Worm (Caenorhabditis elegans) whole organism, mixed stage, embryonic: ENCODE data around the gene mdt-4.

Experiments
- M03D4.4 ChIP-seq: sonication (generic microtip); optimal IDR thresholded peaks from 2 replicates; lab custom pipeline; 2017; ENCODE audit warnings: mild to moderate bottlenecking, missing genetic modification characterization, missing compliant biosample characterization
- bed-3 ChIP-seq: fragments of 200-800 bp; sonication (Bioruptor generic); optimal IDR thresholded peaks from 3 replicates; lab custom pipeline; 2018; ENCODE audit warnings: mild to moderate bottlenecking, missing genetic modification characterization, moderate library complexity, missing compliant biosample characterization
- blmp-1 ChIP-seq: fragments of 150-350 bp; optimal IDR thresholded peaks from 2 replicates; lab custom pipeline; 2014; ENCODE audit warnings: missing biosample characterization, missing genetic modification characterization
- ceh-39 ChIP-seq: fragments of 150-350 bp; optimal IDR thresholded peaks from 2 replicates; lab custom pipeline; 2014; ENCODE audit warnings: missing biosample characterization, missing genetic modification characterization
- ceh-43 ChIP-seq: fragments of 200-800 bp; sonication (Bioruptor generic); optimal IDR thresholded peaks from 2 replicates; lab custom pipeline; 2018; ENCODE audit warnings: mild to moderate bottlenecking, missing genetic modification characterization, moderate library complexity, missing compliant biosample characterization
- ceh-83 ChIP-seq: fragments of 200-800 bp; sonication (Bioruptor generic); optimal IDR thresholded peaks from 2 replicates; lab custom pipeline; 2018; ENCODE audit warnings: mild to moderate bottlenecking, missing genetic modification characterization, missing compliant biosample characterization
- ces-1 ChIP-seq: fragments of 150-350 bp; optimal IDR thresholded peaks from 2 replicates; lab custom pipeline; 2014; ENCODE audit warnings: missing biosample characterization, missing genetic modification reagents, missing genetic modification characterization
- cnd-1 ChIP-seq: fragments of 200-800 bp; sonication (Bioruptor generic); optimal IDR thresholded peaks from 2 replicates; lab custom pipeline; 2018; ENCODE audit warnings: mild to moderate bottlenecking, missing genetic modification characterization, missing compliant biosample characterization
- drap-1 ChIP-seq: fragments of 200-800 bp; sonication (Bioruptor generic); optimal IDR thresholded peaks from 3 replicates; lab custom pipeline; 2018; ENCODE audit warnings: mild to moderate bottlenecking, missing genetic modification characterization, missing compliant biosample characterization
- elt-3 ChIP-seq: fragments of 150-350 bp; optimal IDR thresholded peaks from 2 replicates; lab custom pipeline; 2014; ENCODE audit warnings: missing biosample characterization, missing genetic modification characterization
- flh-1 ChIP-seq: fragments of 200-800 bp; sonication (Bioruptor generic); optimal IDR thresholded peaks from 2 replicates; lab custom pipeline; 2018; ENCODE audit warnings: mild to moderate bottlenecking, missing genetic modification characterization, moderate library complexity, missing compliant biosample characterization
- ham-2 ChIP-seq: fragments of 200-800 bp; sonication (Bioruptor generic); optimal IDR thresholded peaks from 2 replicates; lab custom pipeline; 2018; ENCODE audit warnings: mild to moderate bottlenecking, missing genetic modification characterization, missing compliant biosample characterization
- hlh-1 ChIP-seq: fragments of 150-350 bp; optimal IDR thresholded peaks from 2 replicates; lab custom pipeline; 2014; ENCODE audit warnings: missing biosample characterization, missing genetic modification reagents, missing genetic modification characterization
- lin-13 ChIP-seq: fragments of 150-350 bp; optimal IDR thresholded peaks from 2 replicates; lab custom pipeline; 2014; ENCODE audit warnings: missing biosample characterization, missing genetic modification characterization
- lin-32 ChIP-seq: fragments of 200-800 bp; sonication (Bioruptor generic); optimal IDR thresholded peaks from 2 replicates; lab custom pipeline; 2018; ENCODE audit warnings: mild to moderate bottlenecking, missing genetic modification characterization, missing compliant biosample characterization
- mab-5 ChIP-seq: fragments of 150-350 bp; optimal IDR thresholded peaks from 2 replicates; lab custom pipeline; 2014; ENCODE audit warnings: missing biosample characterization, missing genetic modification characterization
- mep-1 ChIP-seq: fragments of 150-350 bp; optimal IDR thresholded peaks from 2 replicates; lab custom pipeline; 2017; ENCODE audit warnings: missing biosample characterization, missing genetic modification reagents, missing genetic modification characterization, inconsistent platforms
- mls-2 ChIP-seq: sonication (generic microtip); optimal IDR thresholded peaks from 2 replicates; lab custom pipeline; 2016; ENCODE audit warnings: mild to moderate bottlenecking, missing genetic modification characterization, moderate library complexity, missing compliant biosample characterization
- nhr-12 ChIP-seq: fragments of 150-350 bp; optimal IDR thresholded peaks from 2 replicates; lab custom pipeline; 2014; ENCODE audit warnings: missing biosample characterization, missing genetic modification characterization
- nhr-2 ChIP-seq: fragments of 150-350 bp; optimal IDR thresholded peaks from 2 replicates; lab custom pipeline; 2014; ENCODE audit warnings: missing biosample characterization, missing genetic modification characterization
- nhr-237 ChIP-seq: fragments of 150-350 bp; optimal IDR thresholded peaks from 2 replicates; lab custom pipeline; 2014; ENCODE audit warnings: missing biosample characterization, missing genetic modification characterization
- nhr-76 ChIP-seq: sonication (generic microtip); optimal IDR thresholded peaks from 2 replicates; lab custom pipeline; 2017; ENCODE audit warnings: missing biosample characterization, missing genetic modification characterization
- snpc-4 ChIP-seq: fragments of 150-350 bp; optimal IDR thresholded peaks from 2 replicates; lab custom pipeline; 2014; ENCODE audit warnings: missing biosample characterization, missing genetic modification characterization
- sptf-1 ChIP-seq: sonication (generic microtip); optimal IDR thresholded peaks from 2 replicates; lab custom pipeline; 2017; ENCODE audit warnings: mild to moderate bottlenecking, missing genetic modification characterization, moderate library complexity, missing compliant biosample characterization
- tbx-8 ChIP-seq: fragments of 200-800 bp; sonication (Bioruptor generic); optimal IDR thresholded peaks from 2 replicates; lab custom pipeline; 2018; ENCODE audit warnings: mild to moderate bottlenecking, missing genetic modification characterization, moderate library complexity, missing compliant biosample characterization
- unc-120 ChIP-seq: sonication (generic microtip); optimal IDR thresholded peaks from 2 replicates; lab custom pipeline; 2017; ENCODE audit warnings: missing genetic modification characterization, missing compliant biosample characterization; ENCODE audit not compliant: poor library complexity, severe bottlenecking
- unc-39 ChIP-seq: fragments of 150-350 bp; optimal IDR thresholded peaks from 2 replicates; lab custom pipeline; 2014; ENCODE audit warnings: missing biosample characterization, missing genetic modification characterization
- unc-62 ChIP-seq: fragments of 150-350 bp; optimal IDR thresholded peaks from 2 replicates; lab custom pipeline; 2014; ENCODE audit warnings: missing biosample characterization, missing genetic modification reagents, missing genetic modification characterization
- zip-8 ChIP-seq: fragments of 150-350 bp; optimal IDR thresholded peaks from 2 replicates; lab custom pipeline; 2014; ENCODE audit warnings: missing biosample characterization, missing genetic modification characterization
- ztf-11 ChIP-seq: fragments of 150-350 bp; optimal IDR thresholded peaks from 2 replicates; lab custom pipeline; 2014; ENCODE audit warnings: missing biosample characterization, missing genetic modification characterization

The mdt-4 gene

ce11 chrII:4943849-4944248 is at the start of gene mdt-4:
Gene mdt-4 (minus strand): TSS chrII:4943949.
- no peak for TF ChIP-seq zip-8 (tag; lab: Kevin White, UChicago)
- TF ChIP-seq drap-1 (GFP tag; lab: Kevin White, UChicago), result no peak
- TF ChIP-seq nhr-12 (tag; lab: Kevin White, UChicago), result no peak
- no peak for TF ChIP-seq ceh-83
- TF ChIP-seq blmp-1, result no peak
- no peak for TF ChIP-seq ham-2 (GFP tag; lab: Kevin White, UChicago)
- TF ChIP-seq tbx-8, result no peak
- TF ChIP-seq mls-2 (tag; lab: Kevin White, UChicago), result no peak
- TF ChIP-seq unc-39 (tag; lab: Kevin White, UChicago), result no peak
- TF ChIP-seq ztf-11 (tag; lab: Kevin White, UChicago), result no peak
- no peak for TF ChIP-seq ces-1 (GFP tag; lab: Kevin White, UChicago)
- no peak for TF ChIP-seq cnd-1 (tag; lab: Kevin White, UChicago)
- no peak for TF ChIP-seq snpc-4 (tag; lab: Kevin White, UChicago)
- no peak for TF ChIP-seq lin-13 (tag; lab: Kevin White, UChicago)
- no peak for TF ChIP-seq nhr-2
- TF ChIP-seq nhr-237 (tag; lab: Kevin White, UChicago), result no peak
- TF ChIP-seq unc-120 (tag; lab: Kevin White, UChicago), result no peak
- no peak for TF ChIP-seq nhr-76 (tag; lab: Kevin White, UChicago)
- TF ChIP-seq ceh-43 (GFP tag; lab: Kevin White, UChicago), result no peak
- TF ChIP-seq sptf-1, result no peak

- TF ChIP-seq M03D4.4 (tag; lab: Kevin White, UChicago) (no peak), lin-32 (no peak), sptf-1 (no peak), ztf-11 (tag; lab: Kevin White, UChicago) (no peak), mep-1 (tag; lab: Kevin White, UChicago) (no peak), ceh-39 (no peak), lin-13 (tag; lab: Kevin White, UChicago) (no peak), mab-5 (tag; lab: Kevin White, UChicago) (no peak), nhr-12 (tag; lab: Kevin White, UChicago) (no peak), drap-1 (GFP tag; lab: Kevin White, UChicago) (no peak), hlh-1 (tag; lab: Kevin White, UChicago) (no peak), nhr-237 (tag; lab: Kevin White, UChicago) (no peak), ces-1 (GFP tag; lab: Kevin White, UChicago) (no peak), blmp-1 (no peak), ceh-43 (GFP tag; lab: Kevin White, UChicago) (no peak), tbx-8 (no peak), cnd-1 (tag; lab: Kevin White, UChicago) (no peak), elt-3 (no peak)
Observed at ce11 chrII:4992977-4993376, 49.2 kb upstream of the mdt-4 start, which contains the start of gene pigb-1. Gene pigb-1 (minus strand): TSS chrII:4993077.

DNA sequence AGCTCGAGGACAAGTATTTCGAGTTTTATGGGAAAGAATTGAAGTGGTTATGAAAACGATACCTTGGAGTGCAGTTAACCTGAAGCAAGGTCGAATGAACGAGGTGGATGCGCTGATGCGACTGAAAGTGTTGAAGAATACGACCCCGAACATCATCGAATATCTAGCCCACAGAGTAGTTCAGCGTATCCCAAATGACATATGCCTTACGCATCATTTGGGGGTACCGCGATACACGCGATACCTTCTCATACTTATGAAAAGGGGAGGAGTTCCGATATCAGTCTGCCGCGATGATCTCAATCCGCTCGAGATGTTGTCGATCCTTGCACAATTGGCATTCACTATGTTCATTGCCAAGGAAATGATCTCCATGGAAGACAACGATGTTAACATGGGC is 46.1 kb upstream of the mdt-4 start, which contains the start of gene T27F7.12:
T27F7.12 (plus strand) TSS at position 301 of the 400 bp plus-strand sequence.
- TF ChIP-seq flh-1 (GFP tag; lab: Kevin White, UChicago), result no peak

DNA sequence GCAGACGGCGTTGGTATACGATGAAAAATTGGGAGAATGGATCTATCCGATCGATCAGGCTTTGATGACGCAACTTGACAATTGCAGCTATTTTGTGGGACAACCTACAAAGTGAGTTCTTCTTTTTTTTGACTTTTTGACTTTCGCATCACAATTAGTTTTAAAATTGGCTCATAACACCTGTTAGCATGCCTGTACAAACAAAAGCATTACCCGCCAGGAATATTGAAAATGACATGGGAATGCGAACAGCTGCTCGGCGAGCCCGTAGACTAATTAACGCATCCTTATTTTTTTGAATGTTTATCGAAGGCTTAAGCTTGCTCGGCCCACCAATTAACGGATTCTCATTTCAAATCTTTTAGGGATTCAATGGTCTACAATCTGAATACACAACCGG is 43.5 kb upstream of the mdt-4 start:
- TF ChIP-seq lin-32 (peak; percentile 92), ceh-39 (no peak), zip-8 (tag; lab: Kevin White, UChicago) (peak; percentile 10), unc-62 (no peak)

ce11 chrII:4986664-4987063 is 42.9 kb upstream of the mdt-4 start:
- TF ChIP-seq bed-3 (GFP tag; lab: Kevin White, UChicago) (no peak), nhr-2 (peak; percentile 79), sptf-1 (peak; percentile 39), tbx-8 (no peak), flh-1 (GFP tag; lab: Kevin White, UChicago) (no peak), unc-39 (tag; lab: Kevin White, UChicago) (no peak), drap-1 (GFP tag; lab: Kevin White, UChicago) (no peak), ztf-11 (tag; lab: Kevin White, UChicago) (peak; percentile 40), unc-62 (no peak), M03D4.4 (tag; lab: Kevin White, UChicago) (no peak), zip-8 (tag; lab: Kevin White, UChicago) (peak; percentile 90), hlh-1 (tag; lab: Kevin White, UChicago) (no peak)
